Fruit fly (Drosophila melanogaster) whole organism, pupa: ENCODE measurements around the gene CG14357.

Source experiments
- CG17806 ChIP-seq: fragments of 200-800 bp; sonication (Bioruptor generic); optimal IDR thresholded peaks from 2 replicates; lab custom pipeline; 2018; ENCODE audit warnings: missing biosample characterization, mild to moderate bottlenecking, missing genetic modification characterization, moderate library complexity
- CG32121 ChIP-seq: fragments of 200-800 bp; sonication (Bioruptor generic); IDR thresholded peaks from 2 replicates; pipeline ENCODE4 v1.3.6; 2022; ENCODE audit warnings: missing biosample characterization, missing genetic modification characterization
- CG34367 ChIP-seq: fragments of 200-800 bp; sonication (Bioruptor generic); optimal IDR thresholded peaks from 2 replicates; lab custom pipeline; 2018; ENCODE audit warnings: missing biosample characterization, mild to moderate bottlenecking, missing genetic modification characterization
- CG8159 ChIP-seq: fragments of 200-800 bp; sonication (Bioruptor generic); optimal IDR thresholded peaks from 3 replicates; lab custom pipeline; 2018; ENCODE audit warnings: missing biosample characterization, mild to moderate bottlenecking, missing genetic modification characterization, moderate library complexity
- CG8301 ChIP-seq: fragments of 200-800 bp; sonication (Bioruptor generic); optimal IDR thresholded peaks from 2 replicates; lab custom pipeline; 2018; ENCODE audit warnings: missing biosample characterization, mild to moderate bottlenecking, missing genetic modification characterization
- CG9948 ChIP-seq: fragments of 200-800 bp; sonication (Bioruptor generic); optimal IDR thresholded peaks from 2 replicates; lab custom pipeline; 2018; ENCODE audit warnings: missing biosample characterization, mild to moderate bottlenecking, missing genetic modification characterization, moderate library complexity
- D1 ChIP-seq: fragments of 200-800 bp; sonication (Bioruptor generic); optimal IDR thresholded peaks from 2 replicates; lab custom pipeline; 2018; ENCODE audit warnings: missing biosample characterization, mild to moderate bottlenecking, missing genetic modification characterization, moderate library complexity
- EcR ChIP-seq: fragments of 200-800 bp; sonication (Bioruptor generic); optimal IDR thresholded peaks from 3 replicates; lab custom pipeline; 2019; ENCODE audit warnings: missing biosample characterization, missing genetic modification characterization, mild to moderate bottlenecking, moderate library complexity, missing genetic modification reagents
- Pif1B ChIP-seq: fragments of 200-800 bp; sonication (Bioruptor generic); optimal IDR thresholded peaks from 3 replicates; lab custom pipeline; 2016; ENCODE audit warnings: missing biosample characterization, missing genetic modification characterization

- TF ChIP-seq CG32121 (GFP tag; lab: Robert Waterston, UW): no peak
- no peak for TF ChIP-seq EcR
- no peak for TF ChIP-seq CG8159
- TF ChIP-seq CG34367: no peak
- no peak for TF ChIP-seq CG17806 (tag; lab: Kevin White, UChicago)
- TF ChIP-seq D1: no peak
- no peak for TF ChIP-seq Pif1B (GFP tag; lab: Kevin White, UChicago)
- TF ChIP-seq CG9948 (tag; lab: Kevin White, UChicago): no peak
- TF ChIP-seq CG8301 (tag; lab: Kevin White, UChicago): no peak
Observed at dm6 chr3R:14153729-14154128, 41.8 kb upstream of the CG14357 start, which contains the start of gene Recs1.
